Comparison of ENCODE assay signal across 2 fruit fly cellular contexts in genomic region chr2L:16562379-16562778, dm6.
TF ChIP-seq lines count a peak whose summit lies in the region.

No protein-coding gene starts in this region.

TF ChIP-seq in whole organism, prepupa, 60 proteins besides CTCF, POLR2A, EP300 and RAD21:
- TF ChIP-seq acj6 (GFP tag; optimal IDR thresholded peaks at IDR 0.05; lab: Kevin White, UChicago) = no peak
- no peak for TF ChIP-seq net (GFP tag; optimal IDR thresholded peaks at IDR 0.05; lab: Kevin White, UChicago)
- peak; percentile 51; the same call in 2 of the 3 replicates for TF ChIP-seq CG8119 (GFP tag; IDR thresholded peaks at IDR 0.05; lab: Robert Waterston, UW)
- TF ChIP-seq dsx (GFP tag; optimal IDR thresholded peaks at IDR 0.05; lab: Kevin White, UChicago; ENCODE audit: poor library complexity, severe bottlenecking) = peak; percentile 32
- TF ChIP-seq ss (GFP tag; optimal IDR thresholded peaks at IDR 0.05; lab: Kevin White, UChicago) = peak; percentile 53 to 65
- peak; percentile 56; the same call in 2 of the 3 replicates for TF ChIP-seq CG6163 (GFP tag; IDR thresholded peaks at IDR 0.05; lab: Robert Waterston, UW)
- TF ChIP-seq spab (GFP tag; optimal IDR thresholded peaks at IDR 0.05; lab: Kevin White, UChicago) = peak; percentile 45
- TF ChIP-seq CG8319 (GFP tag; optimal IDR thresholded peaks at IDR 0.05; lab: Kevin White, UChicago) = no peak
- TF ChIP-seq CG9139 (GFP tag; optimal IDR thresholded peaks at IDR 0.05; lab: Kevin White, UChicago) = peak; percentile 26
- no peak for TF ChIP-seq CG11762 (GFP tag; optimal IDR thresholded peaks at IDR 0.05; lab: Kevin White, UChicago; ENCODE audit: insufficient read depth)
- TF ChIP-seq fkh (GFP tag; optimal IDR thresholded peaks at IDR 0.05; lab: Kevin White, UChicago) = no peak
- TF ChIP-seq achi (GFP tag; optimal IDR thresholded peaks at IDR 0.05; lab: Kevin White, UChicago) = peak; percentile 14
- TF ChIP-seq Ets96B (tag; optimal IDR thresholded peaks at IDR 0.05; lab: Kevin White, UChicago) = peak; percentile 2
- TF ChIP-seq OdsH (GFP tag; optimal IDR thresholded peaks at IDR 0.05; lab: Kevin White, UChicago) = no peak
- peak; percentile 65 for TF ChIP-seq CG6808 (GFP tag; optimal IDR thresholded peaks at IDR 0.05; lab: Kevin White, UChicago)
- no peak for TF ChIP-seq vri (GFP tag; optimal IDR thresholded peaks at IDR 0.05; lab: Kevin White, UChicago)

TF ChIP-seq in whole organism, pupa, 21 proteins besides CTCF, POLR2A, EP300 and RAD21:
- TF ChIP-seq CG4496 (GFP tag; IDR thresholded peaks at IDR 0.05; lab: Robert Waterston, UW) (0 out of 3 replicates have a peak, but pooled peaks have one; percentile 45), CG8159 (tag; optimal IDR thresholded peaks at IDR 0.05; lab: Kevin White, UChicago) (peak; percentile 29), CG14655 (GFP tag; optimal IDR thresholded peaks at IDR 0.05; lab: Kevin White, UChicago) (peak; percentile 19), CG15710 (tag; optimal IDR thresholded peaks at IDR 0.05; lab: Kevin White, UChicago) (peak; percentile 31), Pif1B (GFP tag; optimal IDR thresholded peaks at IDR 0.05; lab: Kevin White, UChicago) (peak; percentile 22), CG34367 (tag; optimal IDR thresholded peaks at IDR 0.05; lab: Kevin White, UChicago) (peak; percentile 14), CG13204 (GFP tag; optimal IDR thresholded peaks at IDR 0.05; lab: Kevin White, UChicago) (peak; percentile 44), Pif1A (GFP tag; optimal IDR thresholded peaks at IDR 0.05; lab: Kevin White, UChicago) (peak; percentile 26), D1 (tag; optimal IDR thresholded peaks at IDR 0.05; lab: Kevin White, UChicago) (no peak), gl (tag; optimal IDR thresholded peaks at IDR 0.05; lab: Kevin White, UChicago) (peak; percentile 24), CG10348 (GFP tag; IDR thresholded peaks at IDR 0.05; lab: Robert Waterston, UW) (no peak), CG8301 (tag; optimal IDR thresholded peaks at IDR 0.05; lab: Kevin White, UChicago) (no peak)
